Worm (Caenorhabditis elegans) whole organism, dauer: ENCODE data around the gene F08G12.5.

Experiments
- unc-62 ChIP-seq: sonication (generic microtip); optimal IDR thresholded peaks from 2 replicates; lab custom pipeline; 2017; ENCODE audit warnings: missing biosample characterization, missing genetic modification reagents, missing genetic modification characterization

F08G12.5 gene

ce11 chrX:11264715-11265114 is 45.4 kb downstream of the F08G12.5 start:
- no peak for TF ChIP-seq unc-62 (GFP tag; lab: Kevin White, UChicago)

ce11 chrX:11262319-11263074 is 47.6 kb downstream of the F08G12.5 start, which contains the start of gene C03A3.2:
TSS of gene C03A3.2 (plus strand) at chrX:11262848.
- no peak for TF ChIP-seq unc-62 (GFP tag; lab: Kevin White, UChicago)
